Fruit fly (Drosophila melanogaster): ENCODE data around the gene mtTFB1.
A peak's percentile ranks its signal among the peaks of the same experiment; 100 is the strongest.

Gene mtTFB1

DNA sequence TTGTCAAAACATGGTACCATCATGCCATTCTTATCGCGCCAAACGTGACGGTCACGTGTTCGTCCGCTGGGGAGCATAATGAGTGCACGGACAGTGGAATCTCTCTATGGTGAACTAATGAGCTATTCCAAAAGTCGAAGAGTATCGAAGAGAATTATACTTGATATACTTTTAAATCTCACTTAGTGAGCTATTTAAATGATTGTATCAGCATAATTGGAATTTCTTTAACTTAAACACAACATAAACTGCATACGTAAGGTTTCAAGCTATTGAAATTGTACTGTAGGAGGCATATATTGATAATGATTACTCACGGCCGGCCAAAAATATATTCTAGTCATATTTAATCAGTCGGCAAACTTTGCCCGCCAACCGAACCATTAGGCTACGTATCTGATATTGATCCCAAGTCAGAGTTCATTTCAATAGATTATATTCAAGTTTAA lies 12.7 kb downstream of the mtTFB1 start (continued):
- TF ChIP-seq CG1603 (tag; optimal IDR thresholded peaks at IDR 0.05), result peak; percentile 2
- TF ChIP-seq stwl (tag; optimal IDR thresholded peaks at IDR 0.05), result no peak
- peak; percentile 7 for TF ChIP-seq Sox102F (GFP tag; optimal IDR thresholded peaks at IDR 0.05)
- no peak for TF ChIP-seq sc (optimal IDR thresholded peaks at IDR 0.05)
- no peak for TF ChIP-seq sc (GFP tag; optimal IDR thresholded peaks at IDR 0.05)
- no peak for TF ChIP-seq Ssrp (tag; optimal IDR thresholded peaks at IDR 0.05)
- TF ChIP-seq Stat92E (GFP tag; optimal IDR thresholded peaks at IDR 0.05), result no peak
- peak; percentile 99 for TF ChIP-seq sug (tag; optimal IDR thresholded peaks at IDR 0.05)
- TF ChIP-seq CG13894 (tag; optimal IDR thresholded peaks at IDR 0.05), result no peak
- TF ChIP-seq CG2120 (GFP tag; optimal IDR thresholded peaks at IDR 0.05), result peak; percentile 54
- no peak for TF ChIP-seq crp (GFP tag; optimal IDR thresholded peaks at IDR 0.05)
- no peak; the same call in 2 of the 3 replicates for TF ChIP-seq zfh1 (GFP tag; IDR thresholded peaks at IDR 0.05)
- TF ChIP-seq MESR4 (GFP tag; optimal IDR thresholded peaks at IDR 0.05), result no peak
- TF ChIP-seq CG2116 (GFP tag; optimal IDR thresholded peaks at IDR 0.05), result no peak
- peak; percentile 50 for TF ChIP-seq gem (tag; optimal IDR thresholded peaks at IDR 0.05)
- no peak for TF ChIP-seq CG12744 (GFP tag; optimal IDR thresholded peaks at IDR 0.05)
- TF ChIP-seq tx (GFP tag; optimal IDR thresholded peaks at IDR 0.05), result no peak
- no peak for TF ChIP-seq CG11093 (GFP tag; IDR thresholded peaks at IDR 0.05)
- no peak for TF ChIP-seq CHES-1-like (GFP tag; optimal IDR thresholded peaks at IDR 0.05)
- TF ChIP-seq H15 (GFP tag; IDR thresholded peaks at IDR 0.05), result no peak
- TF ChIP-seq CG11247 (GFP tag; IDR thresholded peaks at IDR 0.05), result peak; percentile 40; the same call in 1 of the 2 replicates
- no peak for TF ChIP-seq CG8089 (GFP tag; optimal IDR thresholded peaks at IDR 0.05)
- TF ChIP-seq jigr1 (GFP tag; IDR thresholded peaks at IDR 0.05), result no peak
- TF ChIP-seq HmgD (GFP tag; optimal IDR thresholded peaks at IDR 0.05), result no peak
- TF ChIP-seq kah (GFP tag; optimal IDR thresholded peaks at IDR 0.05), result no peak
- peak; percentile 32; the same call in 1 of the 2 replicates for TF ChIP-seq slbo (GFP tag; IDR thresholded peaks at IDR 0.05)
- no peak for TF ChIP-seq CG32772 (GFP tag; IDR thresholded peaks at IDR 0.05)
- no peak for TF ChIP-seq CG4404 (GFP tag; IDR thresholded peaks at IDR 0.05)
- no peak for TF ChIP-seq seq (GFP tag; IDR thresholded peaks at IDR 0.05)
- no peak for TF ChIP-seq prd (optimal IDR thresholded peaks at IDR 0.05)
- TF ChIP-seq prd (GFP tag; IDR thresholded peaks at IDR 0.05), result no peak; the same call in 2 of the 3 replicates
- TF ChIP-seq vvl (GFP tag; IDR thresholded peaks at IDR 0.05), result peak; percentile 21; the same call in 1 of the 2 replicates
- TF ChIP-seq Rx (GFP tag; IDR thresholded peaks at IDR 0.05), result no peak
- no peak for TF ChIP-seq Usf (GFP tag; optimal IDR thresholded peaks at IDR 0.05)
- TF ChIP-seq CG17612 (GFP tag; IDR thresholded peaks at IDR 0.05), result no peak
- TF ChIP-seq Hmx (GFP tag; optimal IDR thresholded peaks at IDR 0.05), result no peak
- no peak for TF ChIP-seq CG6813 (GFP tag; optimal IDR thresholded peaks at IDR 0.05)
- TF ChIP-seq CG17359 (tag; optimal IDR thresholded peaks at IDR 0.05), result no peak
- 0 out of 2 replicates have a peak, but pooled peaks have one; percentile 16 for TF ChIP-seq ttk (GFP tag; IDR thresholded peaks at IDR 0.05)
- TF ChIP-seq lmd (GFP tag; IDR thresholded peaks at IDR 0.05), result peak; percentile 4; the same call in 1 of the 2 replicates
- TF ChIP-seq crc (GFP tag; optimal IDR thresholded peaks at IDR 0.05), result no peak
- TF ChIP-seq ATbp (GFP tag; optimal IDR thresholded peaks at IDR 0.05), result no peak
- TF ChIP-seq klu (GFP tag; IDR thresholded peaks at IDR 0.05), result no peak
- TF ChIP-seq Nf-YB (GFP tag; optimal IDR thresholded peaks at IDR 0.05), result no peak
- peak; percentile 20 for TF ChIP-seq CG3281 (GFP tag; optimal IDR thresholded peaks at IDR 0.05)
- peak; percentile 56 for TF ChIP-seq Rfx (GFP tag; IDR thresholded peaks at IDR 0.05)
- TF ChIP-seq H2.0 (GFP tag; IDR thresholded peaks at IDR 0.05), result no peak
- no peak for TF ChIP-seq CG11723 (GFP tag; optimal IDR thresholded peaks at IDR 0.05)
- TF ChIP-seq maf-S (GFP tag; optimal IDR thresholded peaks at IDR 0.05), result no peak
- no peak for TF ChIP-seq Meics (GFP tag; optimal IDR thresholded peaks at IDR 0.05)
- TF ChIP-seq unc-4 (GFP tag; IDR thresholded peaks at IDR 0.05; ENCODE audit: partially characterized antibody), result no peak
- TF ChIP-seq CG4854 (GFP tag; optimal IDR thresholded peaks at IDR 0.05), result no peak

Measured in whole organism, embryonic.